Worm (Caenorhabditis elegans) whole organism, mixed stage, embryonic: ENCODE measurements around the gene W01C9.2.

Experiments
- M03D4.4 ChIP-seq: sonication (generic microtip); optimal IDR thresholded peaks from 2 replicates; lab custom pipeline; 2017; ENCODE audit warnings: mild to moderate bottlenecking, missing genetic modification characterization, missing compliant biosample characterization
- bed-3 ChIP-seq: fragments of 200-800 bp; sonication (Bioruptor generic); optimal IDR thresholded peaks from 3 replicates; lab custom pipeline; 2018; ENCODE audit warnings: mild to moderate bottlenecking, missing genetic modification characterization, moderate library complexity, missing compliant biosample characterization
- blmp-1 ChIP-seq: fragments of 150-350 bp; optimal IDR thresholded peaks from 2 replicates; lab custom pipeline; 2014; ENCODE audit warnings: missing biosample characterization, missing genetic modification characterization
- ceh-39 ChIP-seq: fragments of 150-350 bp; optimal IDR thresholded peaks from 2 replicates; lab custom pipeline; 2014; ENCODE audit warnings: missing biosample characterization, missing genetic modification characterization
- ceh-83 ChIP-seq: fragments of 200-800 bp; sonication (Bioruptor generic); optimal IDR thresholded peaks from 2 replicates; lab custom pipeline; 2018; ENCODE audit warnings: mild to moderate bottlenecking, missing genetic modification characterization, missing compliant biosample characterization
- ces-1 ChIP-seq: fragments of 150-350 bp; optimal IDR thresholded peaks from 2 replicates; lab custom pipeline; 2014; ENCODE audit warnings: missing biosample characterization, missing genetic modification reagents, missing genetic modification characterization
- elt-1 ChIP-seq: sonication (generic microtip); optimal IDR thresholded peaks from 2 replicates; lab custom pipeline; 2017; ENCODE audit warnings: missing genetic modification characterization, mild to moderate bottlenecking, missing compliant biosample characterization, antibody characterized with exemption, moderate library complexity, borderline replicate concordance; ENCODE audit not compliant: insufficient read depth
- flh-1 ChIP-seq: fragments of 200-800 bp; sonication (Bioruptor generic); optimal IDR thresholded peaks from 2 replicates; lab custom pipeline; 2018; ENCODE audit warnings: mild to moderate bottlenecking, missing genetic modification characterization, moderate library complexity, missing compliant biosample characterization
- ham-2 ChIP-seq: fragments of 200-800 bp; sonication (Bioruptor generic); optimal IDR thresholded peaks from 2 replicates; lab custom pipeline; 2018; ENCODE audit warnings: mild to moderate bottlenecking, missing genetic modification characterization, missing compliant biosample characterization
- lin-13 ChIP-seq: fragments of 150-350 bp; optimal IDR thresholded peaks from 2 replicates; lab custom pipeline; 2014; ENCODE audit warnings: missing biosample characterization, missing genetic modification characterization
- lin-32 ChIP-seq: fragments of 200-800 bp; sonication (Bioruptor generic); optimal IDR thresholded peaks from 2 replicates; lab custom pipeline; 2018; ENCODE audit warnings: mild to moderate bottlenecking, missing genetic modification characterization, missing compliant biosample characterization
- lsy-2 ChIP-seq: fragments of 150-350 bp; optimal IDR thresholded peaks from 2 replicates; lab custom pipeline; 2014; ENCODE audit warnings: missing biosample characterization, missing genetic modification characterization
- mab-5 ChIP-seq: fragments of 150-350 bp; optimal IDR thresholded peaks from 2 replicates; lab custom pipeline; 2014; ENCODE audit warnings: missing biosample characterization, missing genetic modification characterization
- mep-1 ChIP-seq: fragments of 150-350 bp; optimal IDR thresholded peaks from 2 replicates; lab custom pipeline; 2017; ENCODE audit warnings: missing biosample characterization, missing genetic modification reagents, missing genetic modification characterization, inconsistent platforms
- mls-2 ChIP-seq: sonication (generic microtip); optimal IDR thresholded peaks from 2 replicates; lab custom pipeline; 2016; ENCODE audit warnings: mild to moderate bottlenecking, missing genetic modification characterization, moderate library complexity, missing compliant biosample characterization
- nhr-12 ChIP-seq: fragments of 150-350 bp; optimal IDR thresholded peaks from 2 replicates; lab custom pipeline; 2014; ENCODE audit warnings: missing biosample characterization, missing genetic modification characterization
- nhr-2 ChIP-seq: fragments of 150-350 bp; optimal IDR thresholded peaks from 2 replicates; lab custom pipeline; 2014; ENCODE audit warnings: missing biosample characterization, missing genetic modification characterization
- nhr-237 ChIP-seq: fragments of 150-350 bp; optimal IDR thresholded peaks from 2 replicates; lab custom pipeline; 2014; ENCODE audit warnings: missing biosample characterization, missing genetic modification characterization
- nhr-28 ChIP-seq: fragments of 150-350 bp; optimal IDR thresholded peaks from 2 replicates; lab custom pipeline; 2014; ENCODE audit warnings: missing biosample characterization, missing genetic modification characterization
- nhr-76 ChIP-seq: sonication (generic microtip); optimal IDR thresholded peaks from 2 replicates; lab custom pipeline; 2017; ENCODE audit warnings: missing biosample characterization, missing genetic modification characterization
- pha-4 ChIP-seq: fragments of 150-350 bp; optimal IDR thresholded peaks from 2 replicates; lab custom pipeline; 2018; ENCODE audit warnings: missing biosample characterization, missing genetic modification reagents, missing genetic modification characterization
- sem-2 ChIP-seq: fragments of 200-800 bp; sonication (Bioruptor generic); optimal IDR thresholded peaks from 2 replicates; lab custom pipeline; 2018; ENCODE audit warnings: mild to moderate bottlenecking, missing genetic modification characterization, missing compliant biosample characterization
- snpc-4 ChIP-seq: fragments of 150-350 bp; optimal IDR thresholded peaks from 2 replicates; lab custom pipeline; 2014; ENCODE audit warnings: missing biosample characterization, missing genetic modification characterization
- sptf-1 ChIP-seq: sonication (generic microtip); optimal IDR thresholded peaks from 2 replicates; lab custom pipeline; 2017; ENCODE audit warnings: mild to moderate bottlenecking, missing genetic modification characterization, moderate library complexity, missing compliant biosample characterization
- unc-39 ChIP-seq: fragments of 150-350 bp; optimal IDR thresholded peaks from 2 replicates; lab custom pipeline; 2014; ENCODE audit warnings: missing biosample characterization, missing genetic modification characterization
- unc-62 ChIP-seq: fragments of 150-350 bp; optimal IDR thresholded peaks from 2 replicates; lab custom pipeline; 2014; ENCODE audit warnings: missing biosample characterization, missing genetic modification reagents, missing genetic modification characterization
- zip-8 ChIP-seq: fragments of 150-350 bp; optimal IDR thresholded peaks from 2 replicates; lab custom pipeline; 2014; ENCODE audit warnings: missing biosample characterization, missing genetic modification characterization
- ztf-11 ChIP-seq: fragments of 150-350 bp; optimal IDR thresholded peaks from 2 replicates; lab custom pipeline; 2014; ENCODE audit warnings: missing biosample characterization, missing genetic modification characterization

Gene W01C9.2

DNA sequence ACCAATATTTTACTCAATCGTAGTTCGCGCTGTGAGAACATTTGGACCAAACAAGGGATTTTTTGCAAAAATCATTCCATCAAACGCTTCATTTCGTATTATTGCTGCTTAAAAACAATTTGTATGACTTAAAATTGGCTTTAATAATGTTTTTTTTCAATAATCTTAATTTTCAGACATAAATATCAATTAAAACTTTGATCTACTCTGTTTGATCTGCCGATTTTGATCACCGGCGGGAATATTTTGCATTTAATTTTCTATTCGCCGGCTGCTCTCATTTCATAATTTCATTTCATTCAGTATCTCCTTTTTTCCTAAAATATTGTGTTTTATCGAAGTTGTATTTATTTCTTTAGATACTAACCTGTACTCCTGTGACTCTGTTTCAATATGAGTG lies 39.0 kb downstream of the W01C9.2 start, which contains the start of gene puf-5:
Gene puf-5 (plus strand): TSS at position 358 of the 400 bp plus-strand sequence.
- TF ChIP-seq lin-13 (tag; lab: Kevin White, UChicago) = no peak
- TF ChIP-seq ceh-83 (GFP tag; lab: Kevin White, UChicago) = no peak
- no peak for TF ChIP-seq zip-8 (tag; lab: Kevin White, UChicago)
- TF ChIP-seq sptf-1 (tag; lab: Kevin White, UChicago) = no peak
- TF ChIP-seq mls-2 = no peak
- no peak for TF ChIP-seq nhr-2 (tag; lab: Kevin White, UChicago)
- TF ChIP-seq elt-1 (tag; lab: Kevin White, UChicago) = no peak

DNA sequence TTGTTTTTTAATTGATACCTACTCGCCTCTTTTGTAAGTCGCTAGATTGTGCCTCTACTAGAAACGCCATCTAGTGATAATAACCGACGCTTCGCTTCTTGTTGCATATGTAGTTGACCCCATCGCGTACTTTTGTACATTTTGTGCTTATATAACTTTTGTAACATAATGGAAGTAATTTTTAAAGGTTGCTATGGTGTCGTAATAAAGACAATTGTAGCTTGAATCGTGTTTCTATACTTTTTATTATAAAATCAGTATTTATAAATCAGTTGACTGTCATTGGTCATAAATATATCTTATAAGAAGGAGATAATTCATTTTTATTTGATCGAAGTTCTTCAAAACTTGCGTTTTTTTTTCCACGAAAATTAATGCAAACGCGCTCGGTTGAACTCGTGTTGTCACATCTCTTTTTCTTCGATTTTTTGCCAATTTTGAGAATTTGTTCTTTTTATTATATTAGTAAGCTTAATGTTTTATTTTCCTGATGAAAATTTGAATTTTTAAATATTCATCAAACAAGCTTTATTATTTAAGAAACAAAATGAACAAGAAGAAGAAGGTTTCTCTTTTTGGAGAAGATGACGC lies 41.4 kb downstream of the W01C9.2 start, which contains the start of gene F54C9.9:
Gene F54C9.9 (plus strand): TSS at position 541 of the 591 bp plus-strand sequence.
- TF ChIP-seq lsy-2 (tag; lab: Kevin White, UChicago) (peak; percentile 9), ces-1 (GFP tag; lab: Kevin White, UChicago) (no peak)

DNA sequence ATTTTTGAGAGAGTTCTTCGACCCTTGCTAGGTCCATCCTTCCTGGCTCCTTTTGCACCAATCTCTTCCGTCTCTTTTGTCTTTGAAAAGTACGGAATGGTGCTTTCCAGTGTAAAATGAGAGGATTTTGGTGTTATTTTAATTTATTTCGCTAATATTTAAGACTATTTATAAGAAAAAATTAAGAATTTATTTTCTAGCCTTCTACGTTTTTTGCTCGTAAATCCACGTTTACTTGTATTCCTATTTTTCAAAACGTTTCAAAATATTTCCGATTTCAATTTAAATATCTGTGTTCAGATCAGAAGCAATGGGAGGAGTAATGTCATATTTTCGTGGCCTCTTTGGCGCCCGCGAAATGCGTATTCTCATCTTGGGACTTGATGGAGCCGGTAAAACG lies 45.5 kb downstream of the W01C9.2 start, which contains the start of gene arl-1:
Gene arl-1 (plus strand): TSS at position 301 of the 400 bp plus-strand sequence.
- TF ChIP-seq mls-2 = no peak
- no peak for TF ChIP-seq sptf-1 (tag; lab: Kevin White, UChicago)
- TF ChIP-seq pha-4 (tag; lab: Kevin White, UChicago) = no peak
- no peak for TF ChIP-seq unc-62
- TF ChIP-seq sem-2 = no peak
- TF ChIP-seq blmp-1 = no peak
- TF ChIP-seq lin-32 = no peak
- TF ChIP-seq nhr-2 (tag; lab: Kevin White, UChicago) = no peak
- no peak for TF ChIP-seq mab-5 (tag; lab: Kevin White, UChicago)
- no peak for TF ChIP-seq mep-1 (tag; lab: Kevin White, UChicago)
- TF ChIP-seq bed-3 = no peak
- no peak for TF ChIP-seq ces-1 (GFP tag; lab: Kevin White, UChicago)
- no peak for TF ChIP-seq ztf-11 (tag; lab: Kevin White, UChicago)

ce11 chrII:8583035-8583434 lies 46.9 kb downstream of the W01C9.2 start:
- TF ChIP-seq pha-4 (tag; lab: Kevin White, UChicago) (no peak), nhr-12 (tag; lab: Kevin White, UChicago) (no peak), nhr-28 (no peak), nhr-76 (tag; lab: Kevin White, UChicago) (no peak), snpc-4 (tag; lab: Kevin White, UChicago) (no peak), blmp-1 (no peak), lin-32 (no peak), ceh-39 (tag; lab: Kevin White, UChicago) (no peak), unc-39 (tag; lab: Kevin White, UChicago) (no peak), bed-3 (no peak)

- no peak for TF ChIP-seq unc-62
Measured at ce11 chrII:8585036-8585627, 49.0 kb downstream of the W01C9.2 start, which contains the start of gene F54C9.11. Gene F54C9.11, minus strand, starts transcription at chrII:8585086.

DNA sequence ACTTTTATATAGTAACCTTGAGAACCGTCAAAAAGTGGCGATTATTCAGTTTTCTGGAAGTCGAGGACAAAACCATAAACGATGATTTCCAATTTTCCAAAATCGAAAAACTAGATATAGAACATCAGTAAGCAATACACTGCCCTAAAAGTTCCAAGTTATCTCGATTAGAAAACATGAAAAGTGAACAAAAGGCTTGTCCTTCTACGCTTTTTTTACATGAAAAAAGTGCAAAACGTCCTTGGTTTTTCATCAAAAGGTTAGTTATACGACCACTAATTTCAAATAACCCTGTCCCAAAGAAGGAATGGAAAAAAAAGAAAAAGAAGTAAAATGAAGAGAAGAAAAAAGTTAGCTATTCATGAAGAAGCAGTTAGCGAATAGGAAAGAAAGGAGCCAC lies 49.8 kb downstream of the W01C9.2 start:
- TF ChIP-seq ham-2 = no peak
- TF ChIP-seq mab-5 (tag; lab: Kevin White, UChicago) = no peak
- no peak for TF ChIP-seq zip-8 (tag; lab: Kevin White, UChicago)
- no peak for TF ChIP-seq flh-1 (GFP tag; lab: Kevin White, UChicago)
- TF ChIP-seq nhr-12 (tag; lab: Kevin White, UChicago) = no peak
- TF ChIP-seq lsy-2 (tag; lab: Kevin White, UChicago) = no peak
- no peak for TF ChIP-seq nhr-76 (tag; lab: Kevin White, UChicago)
- no peak for TF ChIP-seq M03D4.4
- no peak for TF ChIP-seq unc-62
- no peak for TF ChIP-seq ceh-39 (tag; lab: Kevin White, UChicago)
- no peak for TF ChIP-seq sptf-1 (tag; lab: Kevin White, UChicago)
- TF ChIP-seq ztf-11 (tag; lab: Kevin White, UChicago) = no peak
- no peak for TF ChIP-seq lin-32
- TF ChIP-seq nhr-237 (tag; lab: Kevin White, UChicago) = no peak
- TF ChIP-seq lin-13 (tag; lab: Kevin White, UChicago) = no peak
- TF ChIP-seq nhr-28 = no peak
- no peak for TF ChIP-seq blmp-1
